Worm (Caenorhabditis elegans): Measurements from ENCODE around the gene tag-65.

- TF ChIP-seq blmp-1 (tag; optimal IDR thresholded peaks at IDR 0.05) (no peak), unc-62 (GFP tag; optimal IDR thresholded peaks at IDR 0.05) (no peak), nhr-76 (tag; optimal IDR thresholded peaks at IDR 0.05) (no peak), sem-2 (GFP tag; optimal IDR thresholded peaks at IDR 0.05) (no peak), pha-4 (tag; optimal IDR thresholded peaks at IDR 0.05) (no peak), lsy-2 (tag; optimal IDR thresholded peaks at IDR 0.05) (no peak), elt-1 (tag; optimal IDR thresholded peaks at IDR 0.05; ENCODE audit: borderline replicate concordance, insufficient read depth) (no peak), ces-1 (GFP tag; optimal IDR thresholded peaks at IDR 0.05) (no peak)
These were observed 19.8 kb downstream of the tag-65 start for ce11 chrV:13658577-13658976.
